Worm (Caenorhabditis elegans): Measurements from ENCODE around the gene act-4.

act-4 gene

ce11 chrX:4920942-4921540 lies 39.4 kb upstream of the act-4 start, which contains the start of gene K05B2.4:
K05B2.4 (minus strand) TSS chrX:4920992.
- TF ChIP-seq lin-13 (GFP tag; optimal IDR thresholded peaks at IDR 0.05), result no peak
- no peak for TF ChIP-seq nhr-12 (tag; optimal IDR thresholded peaks at IDR 0.05)
- no peak for TF ChIP-seq efl-1 (optimal IDR thresholded peaks at IDR 0.05)
- TF ChIP-seq efl-1 (GFP tag; optimal IDR thresholded peaks at IDR 0.05 in 1 of 2), result peak in 1 of 2 experiments; percentile 91

- no peak for TF ChIP-seq fkh-8 (tag; optimal IDR thresholded peaks at IDR 0.05)
- TF ChIP-seq hlh-4 (tag; optimal IDR thresholded peaks at IDR 0.05), result no peak
- TF ChIP-seq rnt-1 (tag; optimal IDR thresholded peaks at IDR 0.05), result no peak
- no peak for TF ChIP-seq efl-3 (GFP tag; optimal IDR thresholded peaks at IDR 0.05)
- TF ChIP-seq ztf-11 (tag; optimal IDR thresholded peaks at IDR 0.05), result no peak
- no peak for TF ChIP-seq grh-1 (GFP tag; IDR thresholded peaks at IDR 0.05)
- TF ChIP-seq sup-37 (GFP tag; optimal IDR thresholded peaks at IDR 0.05), result no peak
- no peak for TF ChIP-seq elt-3 (tag; optimal IDR thresholded peaks at IDR 0.05)
Observed at ce11 chrX:4928118-4928517, 32.3 kb upstream of the act-4 start.

ce11 chrX:4929657-4930056 lies 30.8 kb upstream of the act-4 start, which contains the start of gene mct-4:
mct-4 (minus strand) TSS chrX:4929757.
- TF ChIP-seq ceh-90 (tag; optimal IDR thresholded peaks at IDR 0.05) (no peak), ceh-88 (GFP tag; IDR thresholded peaks at IDR 0.05) (no peak), efl-1 (optimal IDR thresholded peaks at IDR 0.05) (no peak), efl-1 (GFP tag; optimal IDR thresholded peaks at IDR 0.05 in 1 of 2) (no peak), nhr-90 (tag; optimal IDR thresholded peaks at IDR 0.05; ENCODE audit: poor library complexity) (no peak), lin-35 (GFP tag; optimal IDR thresholded peaks at IDR 0.05) (no peak), C16A3.4 (tag; optimal IDR thresholded peaks at IDR 0.05) (no peak), nhr-12 (tag; optimal IDR thresholded peaks at IDR 0.05) (no peak), nhr-47 (tag; optimal IDR thresholded peaks at IDR 0.05) (no peak), hlh-4 (tag; optimal IDR thresholded peaks at IDR 0.05) (no peak), sptf-1 (tag; optimal IDR thresholded peaks at IDR 0.05) (no peak), snu-23 (GFP tag; optimal IDR thresholded peaks at IDR 0.05) (no peak), hpl-2 (GFP tag; optimal IDR thresholded peaks at IDR 0.05) (no peak), nhr-76 (tag; optimal IDR thresholded peaks at IDR 0.05) (no peak), unc-130 (tag; optimal IDR thresholded peaks at IDR 0.05) (no peak), nhr-19 (GFP tag; conservative IDR thresholded peaks at IDR 0.05) (no peak), xbp-1 (tag; optimal IDR thresholded peaks at IDR 0.05) (no peak), fkh-8 (tag; optimal IDR thresholded peaks at IDR 0.05) (no peak), alr-1 (tag; optimal IDR thresholded peaks at IDR 0.05; ENCODE audit: borderline replicate concordance) (no peak), ceh-63 (GFP tag; optimal IDR thresholded peaks at IDR 0.05) (no peak)

DNA sequence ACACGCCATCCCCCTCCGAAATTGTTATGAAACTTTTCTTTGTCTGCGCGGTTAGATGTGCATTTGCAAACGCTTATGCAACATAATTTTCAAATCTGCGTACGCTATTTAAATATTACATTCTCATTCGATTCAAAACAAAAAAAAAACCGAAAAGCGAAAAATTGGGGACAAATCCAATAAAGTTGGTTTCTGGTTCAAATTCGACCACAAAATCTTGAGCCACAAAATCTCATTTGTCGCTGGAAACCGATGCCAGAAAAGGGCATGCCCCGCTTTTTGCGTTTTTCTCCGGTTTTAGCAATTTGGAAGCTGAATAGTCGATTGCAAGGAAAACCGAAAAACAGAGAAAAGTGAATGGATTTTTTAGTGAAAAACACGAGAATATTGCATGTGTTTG lies 28.4 kb upstream of the act-4 start:
- no peak for TF ChIP-seq aha-1 (tag; optimal IDR thresholded peaks at IDR 0.05)
- no peak for TF ChIP-seq nhr-71 (tag; optimal IDR thresholded peaks at IDR 0.05)
- peak; percentile 54 for TF ChIP-seq lin-14 (GFP tag; optimal IDR thresholded peaks at IDR 0.05)
- TF ChIP-seq lin-13 (GFP tag; optimal IDR thresholded peaks at IDR 0.05), result no peak
- TF ChIP-seq grh-1 (GFP tag; IDR thresholded peaks at IDR 0.05), result no peak
- TF ChIP-seq ztf-11 (tag; optimal IDR thresholded peaks at IDR 0.05), result no peak
- no peak for TF ChIP-seq tlp-1 (tag; optimal IDR thresholded peaks at IDR 0.05)
- no peak for TF ChIP-seq dsc-1 (tag; optimal IDR thresholded peaks at IDR 0.05)
- no peak for TF ChIP-seq mep-1 (tag; optimal IDR thresholded peaks at IDR 0.05)
- no peak for TF ChIP-seq mdl-1 (tag; optimal IDR thresholded peaks at IDR 0.05)
- no peak for TF ChIP-seq efl-1 (optimal IDR thresholded peaks at IDR 0.05)
- TF ChIP-seq efl-1 (GFP tag; optimal IDR thresholded peaks at IDR 0.05 in 1 of 2), result peak in 1 of 2 experiments; percentile 26
- no peak for TF ChIP-seq fkh-8 (tag; optimal IDR thresholded peaks at IDR 0.05)
- TF ChIP-seq unc-62 (GFP tag; optimal IDR thresholded peaks at IDR 0.05), result no peak
- no peak for TF ChIP-seq swsn-7 (tag; optimal IDR thresholded peaks at IDR 0.05)
- TF ChIP-seq hlh-4 (tag; optimal IDR thresholded peaks at IDR 0.05), result no peak

All from whole organism, L1 larva.